Worm (Caenorhabditis elegans): ENCODE measurements around the gene F37C4.5.

DNA sequence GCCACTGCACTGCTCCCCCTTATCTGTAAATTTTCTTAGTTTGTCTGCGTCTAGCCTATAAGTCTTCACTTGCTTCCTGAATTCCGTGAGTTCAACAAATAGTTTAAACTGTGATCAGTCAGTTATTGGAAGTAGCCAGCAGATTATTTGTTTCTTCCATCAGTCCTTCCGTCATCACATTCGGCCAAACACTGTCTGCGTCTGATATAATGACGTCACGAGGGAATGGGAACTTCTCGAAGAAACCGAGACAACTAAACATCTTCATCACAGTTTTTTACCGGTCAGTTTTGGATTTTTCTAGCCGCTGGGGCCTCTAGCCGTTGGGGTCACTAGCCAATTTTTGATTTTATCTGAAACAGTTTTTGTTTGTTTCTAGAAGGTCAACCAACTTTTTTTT is 7.6 kb downstream of the F37C4.5 start:
- TF ChIP-seq snpc-4 (tag; optimal IDR thresholded peaks at IDR 0.05) (no peak), ctbp-1 (GFP tag; IDR thresholded peaks at IDR 0.05) (no peak), ztf-11 (tag; optimal IDR thresholded peaks at IDR 0.05) (no peak)

All from whole organism, L4 larva.